Fruit fly (Drosophila melanogaster): ENCODE data around the gene CG14855.

DNA sequence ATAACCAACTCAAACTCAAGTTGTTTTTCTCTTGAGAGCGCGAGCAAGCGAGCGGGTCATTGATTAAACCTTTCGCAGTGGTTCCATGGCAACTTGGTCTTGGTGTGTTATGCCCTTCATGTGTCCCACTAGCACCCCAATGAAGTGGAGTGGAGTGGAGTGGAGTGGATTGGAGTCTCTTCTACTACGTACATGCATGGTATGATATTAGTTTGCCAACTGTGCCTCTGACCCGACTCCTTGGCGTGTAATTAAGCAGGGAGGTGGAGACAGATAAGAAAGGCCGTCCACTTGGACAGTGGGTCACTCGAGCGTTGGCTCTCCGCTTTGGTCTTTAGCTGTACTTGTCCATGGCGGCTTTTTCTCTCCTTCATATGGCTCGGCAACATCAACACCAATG, 48.2 kb upstream of the CG14855 start:
- no peak for TF ChIP-seq CG7045 (GFP tag; optimal IDR thresholded peaks at IDR 0.05)
- no peak for TF ChIP-seq CG5204 (GFP tag; optimal IDR thresholded peaks at IDR 0.05)
- TF ChIP-seq kay (GFP tag; ENCODE audit: borderline replicate concordance) = no peak
- TF ChIP-seq CG14711 (tag; optimal IDR thresholded peaks at IDR 0.05) = no peak
- no peak for TF ChIP-seq pad (GFP tag; optimal IDR thresholded peaks at IDR 0.05)
- no peak for TF ChIP-seq ovo (GFP tag; optimal IDR thresholded peaks at IDR 0.05)
- no peak for TF ChIP-seq cnc (optimal IDR thresholded peaks at IDR 0.05)
- no peak for TF ChIP-seq CG11617 (GFP tag; optimal IDR thresholded peaks at IDR 0.05)
- TF ChIP-seq CG7101 (tag; optimal IDR thresholded peaks at IDR 0.05) = no peak
